Fruit fly (Drosophila melanogaster) whole organism, embryonic: Measurements from ENCODE around the gene Pk34A.

Experiments
- Atf-2 ChIP-seq: fragments of 200-800 bp; sonication (Bioruptor generic); optimal IDR thresholded peaks from 2 replicates; lab custom pipeline; 2016; ENCODE audit warnings: missing biosample characterization, missing genetic modification characterization
- Blimp-1 ChIP-seq: fragments of 200-800 bp; sonication (Bioruptor generic); optimal IDR thresholded peaks from 3 replicates; lab custom pipeline; 2018; ENCODE audit warnings: missing biosample characterization, missing genetic modification characterization, mild to moderate bottlenecking, moderate library complexity, missing genetic modification reagents
- CG10267 ChIP-seq: fragments of 200-800 bp; sonication (Bioruptor generic); optimal IDR thresholded peaks from 2 replicates; lab custom pipeline; 2018; ENCODE audit warnings: missing biosample characterization, mild to moderate bottlenecking, missing genetic modification characterization, moderate library complexity
- CG12219 ChIP-seq: fragments of 200-800 bp; sonication (Bioruptor generic); optimal IDR thresholded peaks from 3 replicates; lab custom pipeline; 2018; ENCODE audit warnings: missing biosample characterization, mild to moderate bottlenecking, missing genetic modification characterization
- CG12236 ChIP-seq: fragments of 200-800 bp; sonication (Bioruptor generic); optimal IDR thresholded peaks from 2 replicates; lab custom pipeline; 2016; ENCODE audit warnings: missing biosample characterization, missing genetic modification characterization
- CG12744 ChIP-seq: fragments of 200-800 bp; sonication (Bioruptor generic); optimal IDR thresholded peaks from 2 replicates; lab custom pipeline; 2016; ENCODE audit warnings: missing biosample characterization, missing genetic modification characterization
- CG14710 ChIP-seq: fragments of 200-800 bp; sonication (Bioruptor generic); optimal IDR thresholded peaks from 3 replicates; lab custom pipeline; 2019; ENCODE audit warnings: missing biosample characterization, mild to moderate bottlenecking, missing genetic modification characterization, moderate library complexity
- CG16779 ChIP-seq: fragments of 200-800 bp; sonication (Bioruptor generic); IDR thresholded peaks from 2 replicates; pipeline ENCODE4 v1.3.6; 2022; ENCODE audit warnings: missing biosample characterization, missing genetic modification characterization
- CG17385 ChIP-seq: fragments of 200-800 bp; sonication (Bioruptor generic); optimal IDR thresholded peaks from 3 replicates; lab custom pipeline; 2018; ENCODE audit warnings: missing biosample characterization, mild to moderate bottlenecking, missing genetic modification characterization
- CG17829 ChIP-seq: fragments of 200-800 bp; optimal IDR thresholded peaks from 2 replicates; lab custom pipeline; 2019; ENCODE audit warnings: missing biosample characterization, mild to moderate bottlenecking, missing genetic modification characterization, moderate library complexity
- CG32772 ChIP-seq: fragments of 200-800 bp; sonication (Bioruptor generic); IDR thresholded peaks from 2 replicates; pipeline ENCODE4 v1.3.6; 2022; ENCODE audit warnings: missing biosample characterization, missing genetic modification characterization
- CG34224 ChIP-seq: fragments of 200-800 bp; sonication (Bioruptor generic); IDR thresholded peaks from 3 replicates; pipeline ENCODE4 v1.3.6; 2022; ENCODE audit warnings: missing biosample characterization, missing genetic modification characterization; ENCODE audit not compliant: partially characterized antibody
- CG34422 ChIP-seq: fragments of 200-800 bp; sonication (Bioruptor generic); IDR thresholded peaks from 3 replicates; pipeline ENCODE4 v1.3.6; 2022; ENCODE audit warnings: missing biosample characterization, missing genetic modification characterization
- CG6254 ChIP-seq: fragments of 200-800 bp; sonication (Bioruptor generic); optimal IDR thresholded peaks from 3 replicates; lab custom pipeline; 2017; ENCODE audit warnings: mild to moderate bottlenecking, missing biosample characterization, missing genetic modification reagents, missing genetic modification characterization
- CG7745 ChIP-seq: fragments of 200-800 bp; sonication (Bioruptor generic); optimal IDR thresholded peaks from 2 replicates; lab custom pipeline; 2018; ENCODE audit warnings: missing biosample characterization, mild to moderate bottlenecking, missing genetic modification characterization, moderate library complexity
- CG8924 ChIP-seq: fragments of 200-800 bp; optimal IDR thresholded peaks from 3 replicates; lab custom pipeline; 2019; ENCODE audit warnings: missing biosample characterization, mild to moderate bottlenecking, missing genetic modification characterization, moderate library complexity
- CG9437 ChIP-seq: fragments of 200-800 bp; sonication (Bioruptor generic); optimal IDR thresholded peaks from 2 replicates; lab custom pipeline; 2018; ENCODE audit warnings: missing biosample characterization, mild to moderate bottlenecking, missing genetic modification characterization
- CG9932 ChIP-seq: fragments of 200-800 bp; sonication (Bioruptor generic); IDR thresholded peaks from 2 replicates; pipeline ENCODE4 v1.3.6; 2022; ENCODE audit warnings: missing biosample characterization, missing genetic modification characterization
- CrebB ChIP-seq: fragments of 200-800 bp; sonication (Bioruptor generic); optimal IDR thresholded peaks from 3 replicates; lab custom pipeline; 2018; ENCODE audit warnings: missing biosample characterization, mild to moderate bottlenecking, missing genetic modification characterization
- Dad ChIP-seq: fragments of 200-800 bp; sonication (Bioruptor generic); optimal IDR thresholded peaks from 3 replicates; lab custom pipeline; 2016; ENCODE audit warnings: missing biosample characterization, missing genetic modification characterization
- Deaf1 ChIP-seq: fragments of 200-800 bp; optimal IDR thresholded peaks from 3 replicates; lab custom pipeline; 2019; ENCODE audit warnings: missing biosample characterization, mild to moderate bottlenecking, missing genetic modification characterization, moderate library complexity
- E2f1 ChIP-seq: fragments of 200-800 bp; sonication (Bioruptor generic); IDR thresholded peaks from 2 replicates; pipeline ENCODE4 v1.3.6; 2022; ENCODE audit warnings: missing biosample characterization, missing genetic modification characterization
- E2f2 ChIP-seq: fragments of 200-800 bp; sonication (Bioruptor generic); IDR thresholded peaks from 2 replicates; pipeline ENCODE4 v1.3.6; 2022; ENCODE audit warnings: missing biosample characterization, missing genetic modification characterization
- HHEX ChIP-seq: fragments of 200-800 bp; sonication (Bioruptor generic); optimal IDR thresholded peaks from 3 replicates; lab custom pipeline; 2017; ENCODE audit warnings: missing biosample characterization, mild to moderate bottlenecking, missing genetic modification characterization, missing genetic modification reagents
- Jarid2 ChIP-seq: fragments of 200-800 bp; sonication (Bioruptor generic); optimal IDR thresholded peaks from 3 replicates; lab custom pipeline; 2017; ENCODE audit warnings: mild to moderate bottlenecking, missing biosample characterization, missing genetic modification reagents, missing genetic modification characterization
- Lpt ChIP-seq: fragments of >200 bp; optimal IDR thresholded peaks from 2 replicates; lab custom pipeline; 2018; ENCODE audit warnings: missing biosample characterization, missing genetic modification characterization
- MBD-R2 ChIP-seq: fragments of 200-800 bp; sonication (Bioruptor generic); IDR thresholded peaks from 2 replicates; pipeline ENCODE4 v1.3.6; 2022; ENCODE audit warnings: missing biosample characterization, missing genetic modification characterization
- NC2β ChIP-seq: fragments of 200-800 bp; sonication (Bioruptor generic); optimal IDR thresholded peaks from 2 replicates; lab custom pipeline; 2016; ENCODE audit warnings: missing biosample characterization, missing genetic modification characterization
- Spps ChIP-seq: fragments of 200-800 bp; sonication (Bioruptor generic); optimal IDR thresholded peaks from 2 replicates; lab custom pipeline; 2018; ENCODE audit warnings: missing biosample characterization, mild to moderate bottlenecking, missing genetic modification characterization
- Sry-β ChIP-seq: fragments of 200-800 bp; sonication (Bioruptor generic); optimal IDR thresholded peaks from 2 replicates; lab custom pipeline; 2018; ENCODE audit warnings: missing biosample characterization, mild to moderate bottlenecking, missing genetic modification characterization, moderate library complexity
- ap ChIP-seq: fragments of 200-800 bp; sonication (Bioruptor generic); IDR thresholded peaks from 2 replicates; pipeline ENCODE4 v1.3.6; 2022; ENCODE audit warnings: missing biosample characterization, missing genetic modification characterization
- ara ChIP-seq: fragments of 200-800 bp; sonication (Bioruptor generic); IDR thresholded peaks from 2 replicates; pipeline ENCODE4 v1.3.6; 2022; ENCODE audit warnings: missing biosample characterization, missing genetic modification characterization
- ase ChIP-seq: fragments of 200-800 bp; sonication (Bioruptor generic); IDR thresholded peaks from 3 replicates; pipeline ENCODE4 v1.3.6; 2022; ENCODE audit warnings: missing biosample characterization, missing genetic modification characterization
- bbx ChIP-seq: fragments of 200-800 bp; sonication (Bioruptor generic); IDR thresholded peaks from 2 replicates; pipeline ENCODE4 v1.3.6; 2022; ENCODE audit warnings: missing biosample characterization, missing genetic modification characterization; ENCODE audit not compliant: partially characterized antibody
- btn ChIP-seq: fragments of 200-800 bp; sonication (Bioruptor generic); optimal IDR thresholded peaks from 2 replicates; lab custom pipeline; 2016; ENCODE audit warnings: missing biosample characterization, missing genetic modification characterization
- crc ChIP-seq: fragments of 200-800 bp; sonication (Bioruptor generic); optimal IDR thresholded peaks from 2 replicates; lab custom pipeline; 2016; ENCODE audit warnings: missing biosample characterization, missing genetic modification characterization
- dm ChIP-seq: fragments of 200-800 bp; sonication (Bioruptor generic); optimal IDR thresholded peaks from 3 replicates; lab custom pipeline; 2016; ENCODE audit warnings: missing biosample characterization, missing genetic modification characterization
- ewg ChIP-seq: fragments of 200-800 bp; sonication (Bioruptor generic); optimal IDR thresholded peaks from 3 replicates; lab custom pipeline; 2017; ENCODE audit warnings: mild to moderate bottlenecking, missing biosample characterization, missing genetic modification reagents, missing genetic modification characterization
- fu2 ChIP-seq: fragments of 200-800 bp; sonication (Bioruptor generic); optimal IDR thresholded peaks from 2 replicates; lab custom pipeline; 2016; ENCODE audit warnings: missing biosample characterization, missing genetic modification characterization
- hkb ChIP-seq, 2 experiments: fragments of 200-800 bp in 1 of 2; fragments of >200 bp in 1 of 2; sonication (Bioruptor generic) in 1 of 2; IDR thresholded peaks in 1 of 2; optimal IDR thresholded peaks in 1 of 2; 2 replicates each; pipeline versions ENCODE4 v1.3.6 to Lab custom; 2017 to 2022; ENCODE audit warnings: missing biosample characterization in 1 of 2, missing genetic modification characterization in 1 of 2
- jigr1 ChIP-seq: fragments of 200-800 bp; sonication (Bioruptor generic); IDR thresholded peaks from 3 replicates; pipeline ENCODE4 v1.3.6; 2022; ENCODE audit warnings: missing biosample characterization, missing genetic modification characterization
- knrl ChIP-seq: fragments of 200-800 bp; sonication (Bioruptor generic); IDR thresholded peaks from 3 replicates; pipeline ENCODE4 v1.3.6; 2022; ENCODE audit warnings: missing biosample characterization, missing genetic modification characterization; ENCODE audit not compliant: partially characterized antibody
- mirr ChIP-seq: fragments of 200-800 bp; sonication (Bioruptor generic); optimal IDR thresholded peaks from 3 replicates; lab custom pipeline; 2018; ENCODE audit warnings: missing biosample characterization, mild to moderate bottlenecking, missing genetic modification characterization
- nmo ChIP-seq: fragments of 200-800 bp; sonication (Bioruptor generic); optimal IDR thresholded peaks from 2 replicates; lab custom pipeline; 2018; ENCODE audit warnings: missing biosample characterization, mild to moderate bottlenecking, missing genetic modification characterization, moderate library complexity
- org-1 ChIP-seq: fragments of 200-800 bp; sonication (Bioruptor generic); optimal IDR thresholded peaks from 2 replicates; lab custom pipeline; 2017; ENCODE audit warnings: missing biosample characterization, missing genetic modification characterization
- pita ChIP-seq: fragments of 200-800 bp; sonication (Bioruptor generic); optimal IDR thresholded peaks from 2 replicates; lab custom pipeline; 2017; ENCODE audit warnings: missing biosample characterization, mild to moderate bottlenecking, missing genetic modification characterization
- rib ChIP-seq: fragments of 200-800 bp; sonication (Bioruptor generic); IDR thresholded peaks from 2 replicates; pipeline ENCODE4 v1.3.6; 2022; ENCODE audit warnings: missing biosample characterization, missing genetic modification characterization
- schlank ChIP-seq: fragments of 200-800 bp; sonication (Bioruptor generic); optimal IDR thresholded peaks from 2 replicates; lab custom pipeline; 2018; ENCODE audit warnings: missing biosample characterization, mild to moderate bottlenecking, missing genetic modification characterization
- sens-2 ChIP-seq: fragments of 200-800 bp; sonication (Bioruptor generic); IDR thresholded peaks from 2 replicates; pipeline ENCODE4 v1.3.6; 2022; ENCODE audit warnings: missing biosample characterization, missing genetic modification characterization

Pk34A gene

DNA sequence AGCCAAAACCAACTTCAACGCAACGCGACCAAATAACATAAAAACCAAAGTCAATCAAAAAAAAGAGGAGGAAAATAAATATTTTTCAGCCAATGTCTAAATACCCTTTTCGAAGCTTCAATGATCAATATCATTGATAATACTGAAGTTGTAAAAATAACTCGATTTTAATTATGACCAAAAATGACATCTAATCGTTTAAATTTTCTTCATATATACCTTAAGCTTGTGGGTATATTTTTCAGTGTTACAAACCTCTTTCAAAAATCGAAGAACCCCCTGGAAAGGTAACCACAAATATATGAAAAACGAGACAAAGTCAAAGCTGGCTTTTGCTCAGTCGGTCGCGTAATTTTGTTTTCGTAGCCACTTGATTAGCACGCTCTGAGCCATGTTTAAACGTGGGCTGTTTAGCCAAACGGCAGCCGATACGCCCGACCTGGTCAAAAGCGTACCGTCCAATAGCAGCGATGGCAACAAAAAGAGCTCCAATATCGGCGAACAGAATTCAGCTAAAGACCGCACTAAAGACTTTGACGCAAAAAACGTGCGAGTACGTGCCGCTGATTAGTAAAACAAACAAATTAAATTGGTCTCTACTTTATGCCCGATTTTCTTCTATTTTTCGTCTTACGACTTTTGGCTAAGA lies 13.5 kb upstream of the Pk34A start (continued):
- TF ChIP-seq knrl (GFP tag; lab: Robert Waterston, UW): no peak
- TF ChIP-seq CG34422 (GFP tag; lab: Robert Waterston, UW): peak; percentile 79
- TF ChIP-seq Dad: peak; percentile 59
- TF ChIP-seq Spps (tag; lab: Kevin White, UChicago): no peak
- TF ChIP-seq schlank: peak; percentile 6
- peak; percentile 54 for TF ChIP-seq CG10267 (tag; lab: Kevin White, UChicago)
- no peak for TF ChIP-seq bbx (GFP tag; lab: Robert Waterston, UW)
- TF ChIP-seq pita: no peak
- no peak for TF ChIP-seq CG14710 (tag; lab: Kevin White, UChicago)
- peak; percentile 47 for TF ChIP-seq CG32772 (GFP tag; lab: Robert Waterston, UW)
- TF ChIP-seq Jarid2: peak; percentile 31
- peak; percentile 73 for TF ChIP-seq CG16779 (GFP tag; lab: Robert Waterston, UW)
- peak; percentile 46 for TF ChIP-seq org-1 (GFP tag; lab: Kevin White, UChicago)
- no peak for TF ChIP-seq ara (GFP tag; lab: Robert Waterston, UW)
- no peak for TF ChIP-seq CG7745 (tag; lab: Kevin White, UChicago)
- TF ChIP-seq dm (GFP tag; lab: Kevin White, UChicago): peak; percentile 10
- peak; percentile 68; the same call in 1 of the 3 replicates for TF ChIP-seq jigr1
- no peak for TF ChIP-seq CG12236 (GFP tag; lab: Kevin White, UChicago)
- TF ChIP-seq nmo: peak; percentile 78
- peak; percentile 74 for TF ChIP-seq E2f1
- TF ChIP-seq CG12744 (GFP tag; lab: Kevin White, UChicago): peak; percentile 71
- TF ChIP-seq CG34224 (GFP tag; lab: Robert Waterston, UW): no peak
- peak; percentile 39; the same call in 1 of the 2 replicates for TF ChIP-seq sens-2
- TF ChIP-seq CrebB (tag; lab: Kevin White, UChicago): peak; percentile 26
- peak; percentile 76 for TF ChIP-seq HHEX (GFP tag; lab: Kevin White, UChicago)
- peak; percentile 62 for TF ChIP-seq ap (GFP tag; lab: Robert Waterston, UW)
- TF ChIP-seq NC2β: no peak
- TF ChIP-seq CG12219 (GFP tag; lab: Kevin White, UChicago): peak; percentile 63
- TF ChIP-seq CG6254: no peak
- TF ChIP-seq mirr (GFP tag; lab: Kevin White, UChicago): peak; percentile 4
- TF ChIP-seq ase (GFP tag; lab: Robert Waterston, UW): 0 out of 3 replicates have a peak, but pooled peaks have one; percentile 36
- TF ChIP-seq Atf-2 (GFP tag; lab: Kevin White, UChicago): peak; percentile 70
- TF ChIP-seq crc (GFP tag; lab: Kevin White, UChicago): peak; percentile 47
- TF ChIP-seq btn (GFP tag; lab: Kevin White, UChicago): no peak
- peak; percentile 23 for TF ChIP-seq ewg (GFP tag; lab: Kevin White, UChicago)
- no peak for TF ChIP-seq Lpt (GFP tag; lab: Kevin White, UChicago)
- TF ChIP-seq CG17385 (GFP tag; lab: Kevin White, UChicago): peak; percentile 66
- TF ChIP-seq Blimp-1 (GFP tag; lab: Kevin White, UChicago): peak; percentile 62
- TF ChIP-seq Deaf1: peak; percentile 47
- peak; percentile 77 for TF ChIP-seq CG8924
- TF ChIP-seq MBD-R2 (GFP tag; lab: Robert Waterston, UW): peak; percentile 51; the same call in 1 of the 2 replicates
- peak; percentile 61 for TF ChIP-seq E2f2
- TF ChIP-seq rib (GFP tag; lab: Robert Waterston, UW): peak; percentile 73; the same call in 1 of the 2 replicates
- TF ChIP-seq CG17829 (tag; lab: Kevin White, UChicago): peak; percentile 64
- TF ChIP-seq CG9437 (GFP tag; lab: Kevin White, UChicago): peak; percentile 41
- TF ChIP-seq hkb (optimal IDR thresholded peaks at IDR 0.05; lab: Kevin White, UChicago): no peak
- TF ChIP-seq hkb (GFP tag; IDR thresholded peaks at IDR 0.05; lab: Robert Waterston, UW): peak; percentile 85
- TF ChIP-seq Sry-β (GFP tag; lab: Kevin White, UChicago): no peak
- peak; percentile 91 for TF ChIP-seq CG9932 (GFP tag; lab: Robert Waterston, UW)
- TF ChIP-seq fu2 (GFP tag; lab: Kevin White, UChicago): peak; percentile 59
